Fruit fly (Drosophila melanogaster): Measurements from ENCODE around the gene CG7523.

Gene CG7523

dm6 chr3R:17707799-17708198 lies 37.1 kb upstream of the CG7523 start (continued):
- no peak for TF ChIP-seq Blimp-1 (GFP tag; optimal IDR thresholded peaks at IDR 0.05)
- no peak for TF ChIP-seq pita (GFP tag; optimal IDR thresholded peaks at IDR 0.05)

dm6 chr3R:17706971-17707406 lies 36.3 kb upstream of the CG7523 start:
- TF ChIP-seq MBD-R2 (GFP tag; IDR thresholded peaks at IDR 0.05) (no peak), CG13775 (GFP tag; optimal IDR thresholded peaks at IDR 0.05) (no peak), sd (tag; optimal IDR thresholded peaks at IDR 0.05) (peak; percentile 49), rib (GFP tag; IDR thresholded peaks at IDR 0.05) (peak; percentile 65; the same call in 1 of the 2 replicates), sens (GFP tag) (peak; percentile 68), CG7786 (GFP tag; optimal IDR thresholded peaks at IDR 0.05) (no peak), CG18599 (GFP tag; optimal IDR thresholded peaks at IDR 0.05) (peak; percentile 26), sug (tag; optimal IDR thresholded peaks at IDR 0.05) (peak; percentile 14), org-1 (GFP tag; optimal IDR thresholded peaks at IDR 0.05) (no peak), E2f2 (GFP tag; IDR thresholded peaks at IDR 0.05) (no peak), Pdp1 (GFP tag; optimal IDR thresholded peaks at IDR 0.05) (peak in 1 of 2 experiments; percentile 57), CrebB (tag; optimal IDR thresholded peaks at IDR 0.05) (no peak), CG2889 (GFP tag; IDR thresholded peaks at IDR 0.05) (no peak), CG17568 (GFP tag; optimal IDR thresholded peaks at IDR 0.05) (no peak), Med (GFP tag) (peak; percentile 88), cg (GFP tag; optimal IDR thresholded peaks at IDR 0.05) (peak; percentile 19), trh (GFP tag; optimal IDR thresholded peaks at IDR 0.05) (no peak), MESR4 (GFP tag; optimal IDR thresholded peaks at IDR 0.05) (no peak), chinmo (GFP tag; IDR thresholded peaks at IDR 0.05; ENCODE audit: partially characterized antibody) (0 out of 4 replicates have a peak, but pooled peaks have one; percentile 42), Lim3 (GFP tag; IDR thresholded peaks at IDR 0.05) (no peak), CG17328 (GFP tag; IDR thresholded peaks at IDR 0.05) (no peak), crol (GFP tag; IDR thresholded peaks at IDR 0.05) (peak; percentile 91), CG5180 (GFP tag; optimal IDR thresholded peaks at IDR 0.05) (peak; percentile 44), en (GFP tag; optimal IDR thresholded peaks at IDR 0.05) (no peak), gce (GFP tag; IDR thresholded peaks at IDR 0.05) (0 out of 3 replicates have a peak, but pooled peaks have one; percentile 27), abd-A (tag; optimal IDR thresholded peaks at IDR 0.05) (peak; percentile 28), ftz-f1 (GFP tag; optimal IDR thresholded peaks at IDR 0.05) (peak; percentile 83), CG1602 (GFP tag; optimal IDR thresholded peaks at IDR 0.05) (no peak), Trl (optimal IDR thresholded peaks at IDR 0.05) (no peak), Trl (GFP tag; optimal IDR thresholded peaks at IDR 0.05) (no peak), Lhr (GFP tag; optimal IDR thresholded peaks at IDR 0.05) (no peak), mld (GFP tag; IDR thresholded peaks at IDR 0.05; ENCODE audit: partially characterized antibody) (0 out of 3 replicates have a peak, but pooled peaks have one; percentile 9), eyg (GFP tag; optimal IDR thresholded peaks at IDR 0.05) (no peak), kni (GFP tag; optimal IDR thresholded peaks at IDR 0.05) (peak; percentile 48), Adf1 (GFP tag; IDR thresholded peaks at IDR 0.05) (peak; percentile 21; the same call in 1 of the 2 replicates), CG11695 (GFP tag; IDR thresholded peaks at IDR 0.05) (no peak), lab (GFP tag; optimal IDR thresholded peaks at IDR 0.05) (peak; percentile 54), tap (tag; optimal IDR thresholded peaks at IDR 0.05) (peak; percentile 4), amos (GFP tag; IDR thresholded peaks at IDR 0.05; ENCODE audit: partially characterized antibody) (peak; percentile 22; the same call in 1 of the 2 replicates), CG6175 (GFP tag; IDR thresholded peaks at IDR 0.05) (0 out of 3 replicates have a peak, but pooled peaks have one; percentile 35), disco-r (GFP tag; optimal IDR thresholded peaks at IDR 0.05) (peak; percentile 6), CG12219 (GFP tag; optimal IDR thresholded peaks at IDR 0.05) (no peak), z (GFP tag; IDR thresholded peaks at IDR 0.05) (0 out of 3 replicates have a peak, but pooled peaks have one; percentile 34), CG12769 (tag; optimal IDR thresholded peaks at IDR 0.05) (peak; percentile 90), jing (GFP tag; optimal IDR thresholded peaks at IDR 0.05) (no peak), Deaf1 (tag; optimal IDR thresholded peaks at IDR 0.05) (peak; percentile 36), CG17361 (GFP tag; IDR thresholded peaks at IDR 0.05) (no peak)
